Worm (Caenorhabditis elegans): ENCODE results near the gene Y27F2A.8.

The Y27F2A.8 gene

DNA sequence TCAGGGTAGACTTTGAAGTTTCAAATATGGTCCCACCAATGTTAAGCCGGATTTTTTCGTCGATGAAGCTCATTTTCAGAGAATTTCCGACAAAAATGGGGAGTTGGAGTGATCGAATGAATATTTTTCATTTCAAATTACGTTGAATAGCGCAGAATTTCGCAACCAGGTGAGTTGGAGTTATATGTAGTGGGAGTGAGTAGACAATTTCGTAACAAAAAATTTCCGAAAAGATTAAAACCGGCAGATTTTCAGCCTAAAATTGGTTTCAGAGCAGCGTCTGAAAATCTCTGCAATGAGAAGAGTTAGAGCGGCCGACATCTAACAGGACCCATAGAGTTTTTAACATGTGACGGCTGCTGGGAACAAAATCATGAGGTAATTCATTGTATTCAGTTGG, 25.1 kb downstream of the Y27F2A.8 start, which contains the start of gene sdz-35:
Gene sdz-35 (minus strand): TSS at position 101 of the 400 bp plus-strand sequence.
- no peak for TF ChIP-seq sdc-2 (tag; optimal IDR thresholded peaks at IDR 0.05)
- TF ChIP-seq ref-2 (tag; optimal IDR thresholded peaks at IDR 0.05) = no peak
- no peak for TF ChIP-seq tbx-2 (tag; optimal IDR thresholded peaks at IDR 0.05)
- TF ChIP-seq ceh-2 (tag; optimal IDR thresholded peaks at IDR 0.05) = no peak
- TF ChIP-seq K09A11.1 (tag; optimal IDR thresholded peaks at IDR 0.05; ENCODE audit: insufficient read depth) = no peak
- TF ChIP-seq hlh-6 (tag; optimal IDR thresholded peaks at IDR 0.05) = no peak
- TF ChIP-seq hlh-15 (tag; optimal IDR thresholded peaks at IDR 0.05) = no peak
- no peak for TF ChIP-seq C38D4.7 (GFP tag; optimal IDR thresholded peaks at IDR 0.05)
- TF ChIP-seq T23F11.4 (GFP tag; optimal IDR thresholded peaks at IDR 0.05) = no peak
- no peak for TF ChIP-seq mec-3 (tag; optimal IDR thresholded peaks at IDR 0.05; ENCODE audit: borderline replicate concordance)
- TF ChIP-seq F13H6.1 (tag; optimal IDR thresholded peaks at IDR 0.05) = no peak
- no peak for TF ChIP-seq rnt-1 (tag; optimal IDR thresholded peaks at IDR 0.05)
- no peak for TF ChIP-seq gmeb-2 (tag; optimal IDR thresholded peaks at IDR 0.05)
- TF ChIP-seq che-1 (tag; optimal IDR thresholded peaks at IDR 0.05) = no peak
- TF ChIP-seq sox-4 (tag; optimal IDR thresholded peaks at IDR 0.05) = no peak

DNA sequence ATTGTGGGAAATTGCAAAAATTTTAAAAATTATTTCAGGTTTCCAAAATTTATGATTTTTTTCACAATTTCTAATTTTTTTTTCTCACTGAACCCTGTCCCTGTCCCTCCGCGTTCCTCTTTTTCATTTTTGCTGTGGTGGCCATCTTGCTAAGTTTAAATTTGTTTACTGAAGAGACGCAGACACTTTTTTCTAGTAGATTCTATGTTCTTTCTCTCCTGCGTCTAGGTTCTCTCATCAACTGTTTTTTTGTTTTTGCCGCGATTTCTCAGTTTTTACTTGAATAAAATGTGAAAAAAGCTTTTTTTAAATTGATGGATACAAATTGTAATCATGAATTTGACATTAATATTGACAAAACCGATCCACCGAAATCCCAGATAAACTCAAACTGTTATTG, 25.7 kb downstream of the Y27F2A.8 start, which contains the start of gene ZC239.6:
Gene ZC239.6 (plus strand): TSS at position 381 of the 400 bp plus-strand sequence.
- TF ChIP-seq zip-5 (tag; optimal IDR thresholded peaks at IDR 0.05) (no peak), pha-4 (tag; optimal IDR thresholded peaks at IDR 0.05) (no peak), elt-2 (tag; optimal IDR thresholded peaks at IDR 0.05) (no peak), sox-2 (GFP tag; IDR thresholded peaks at IDR 0.05) (no peak), fkh-6 (tag; optimal IDR thresholded peaks at IDR 0.05) (no peak), T23F11.4 (GFP tag; optimal IDR thresholded peaks at IDR 0.05) (no peak), ceh-24 (tag; optimal IDR thresholded peaks at IDR 0.05) (no peak), nhr-11 (tag; optimal IDR thresholded peaks at IDR 0.05) (no peak), hlh-8 (tag; optimal IDR thresholded peaks at IDR 0.05) (no peak), ceh-6 (GFP tag; optimal IDR thresholded peaks at IDR 0.05) (no peak), fax-1 (tag; optimal IDR thresholded peaks at IDR 0.05) (no peak), ceh-22 (tag; optimal IDR thresholded peaks at IDR 0.05) (no peak), madf-2 (tag; optimal IDR thresholded peaks at IDR 0.05) (no peak), ztf-16 (tag; optimal IDR thresholded peaks at IDR 0.05) (no peak), elt-4 (tag; optimal IDR thresholded peaks at IDR 0.05) (no peak), lin-11 (tag; optimal IDR thresholded peaks at IDR 0.05) (no peak), ceh-31 (tag; optimal IDR thresholded peaks at IDR 0.05) (no peak)

DNA sequence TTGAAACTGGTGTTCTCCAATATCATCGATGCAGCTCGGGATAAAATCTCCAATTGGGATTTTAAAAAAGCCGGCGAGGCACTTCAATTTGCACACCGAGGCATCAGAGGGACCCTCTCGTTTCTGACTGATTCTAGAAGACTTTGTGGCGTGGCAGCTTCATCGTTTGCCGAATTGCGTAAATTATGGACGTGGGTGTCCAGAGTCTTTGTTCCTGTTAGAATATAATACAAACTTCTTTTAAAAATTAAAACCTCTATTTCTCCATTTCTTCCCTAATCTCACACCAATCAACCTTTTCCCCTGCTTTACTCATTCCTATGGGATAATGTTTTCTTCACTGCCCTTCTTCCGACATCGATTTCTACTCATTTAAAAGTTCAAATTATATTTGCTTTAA, 26.8 kb downstream of the Y27F2A.8 start, which contains the start of gene ZC239.5:
Gene ZC239.5 (plus strand): TSS at position 301 of the 400 bp plus-strand sequence.
- TF ChIP-seq ceh-6 (GFP tag; optimal IDR thresholded peaks at IDR 0.05) (no peak), F13H6.1 (tag; optimal IDR thresholded peaks at IDR 0.05) (no peak), ztf-16 (tag; optimal IDR thresholded peaks at IDR 0.05) (no peak), K02D7.2 (tag; optimal IDR thresholded peaks at IDR 0.05) (no peak), ttx-3 (tag; optimal IDR thresholded peaks at IDR 0.05) (no peak), ama-1 (optimal IDR thresholded peaks at IDR 0.05) (no peak), hlh-30 (tag; optimal IDR thresholded peaks at IDR 0.05; ENCODE audit: insufficient read depth) (no peak), sdc-2 (tag; optimal IDR thresholded peaks at IDR 0.05) (no peak), ceh-19 (GFP tag; optimal IDR thresholded peaks at IDR 0.05) (no peak), tbx-7 (tag; optimal IDR thresholded peaks at IDR 0.05) (no peak), ceh-45 (GFP tag; IDR thresholded peaks at IDR 0.05) (no peak), elt-2 (tag; optimal IDR thresholded peaks at IDR 0.05) (no peak)

DNA sequence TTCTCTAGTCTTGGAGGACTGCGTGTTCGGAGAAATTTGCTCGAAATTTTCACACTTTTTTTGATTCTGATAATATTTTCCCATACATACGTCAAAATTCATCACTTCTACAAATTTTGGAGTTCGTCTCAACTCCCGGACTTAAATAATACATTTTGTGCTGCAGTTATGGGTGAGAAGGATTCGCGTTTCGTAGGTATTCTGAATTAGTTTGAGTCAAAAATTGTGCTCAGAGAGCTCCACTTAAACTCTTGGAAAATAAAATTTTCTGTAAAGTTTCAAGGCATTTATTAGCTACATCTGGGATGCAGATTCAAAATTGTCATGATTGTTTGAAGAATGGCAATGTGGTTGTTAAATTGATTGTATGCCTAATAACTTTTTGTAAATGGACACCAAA, 30.3 kb downstream of the Y27F2A.8 start, which contains the start of gene ZC239.4:
Gene ZC239.4 (plus strand): TSS at position 301 of the 400 bp plus-strand sequence.
- TF ChIP-seq che-1 (tag; optimal IDR thresholded peaks at IDR 0.05) (no peak), ceh-18 (tag; optimal IDR thresholded peaks at IDR 0.05) (no peak), T23F11.4 (GFP tag; optimal IDR thresholded peaks at IDR 0.05) (no peak), hlh-6 (tag; optimal IDR thresholded peaks at IDR 0.05) (no peak), fax-1 (tag; optimal IDR thresholded peaks at IDR 0.05) (no peak), ama-1 (optimal IDR thresholded peaks at IDR 0.05) (no peak), ceh-22 (tag; optimal IDR thresholded peaks at IDR 0.05) (no peak)

All from whole organism, late embryonic.